Worm (Caenorhabditis elegans) whole organism, late embryonic: Measurements from ENCODE around the gene jhdm-1.

Source experiments
- ceh-14 ChIP-seq: sonication (generic microtip); optimal IDR thresholded peaks from 2 replicates; lab custom pipeline; 2016; ENCODE audit warnings: missing genotype, missing genetic modification characterization, missing compliant biosample characterization
- ceh-19 ChIP-seq: fragments of 200-800 bp; sonication (Bioruptor generic); optimal IDR thresholded peaks from 2 replicates; lab custom pipeline; 2018; ENCODE audit warnings: mild to moderate bottlenecking, missing genetic modification characterization, missing compliant biosample characterization
- ceh-22 ChIP-seq: sonication (generic microtip); optimal IDR thresholded peaks from 2 replicates; lab custom pipeline; 2017; ENCODE audit warnings: missing biosample characterization, missing genetic modification characterization
- ceh-48 ChIP-seq: sonication (generic microtip); optimal IDR thresholded peaks from 2 replicates; lab custom pipeline; 2016; ENCODE audit warnings: missing genetic modification characterization, inconsistent platforms, missing compliant biosample characterization
- dve-1 ChIP-seq: sonication (generic microtip); optimal IDR thresholded peaks from 2 replicates; lab custom pipeline; 2017; ENCODE audit warnings: antibody characterized with exemption, mild to moderate bottlenecking, missing genetic modification characterization, missing compliant biosample characterization
- ets-4 ChIP-seq: sonication (generic microtip); optimal IDR thresholded peaks from 2 replicates; lab custom pipeline; 2016; ENCODE audit warnings: missing genetic modification characterization, missing compliant biosample characterization
- nfya-1 ChIP-seq: sonication (generic microtip); optimal IDR thresholded peaks from 2 replicates; lab custom pipeline; 2017; ENCODE audit warnings: missing genetic modification characterization, mild to moderate bottlenecking, missing compliant biosample characterization, antibody characterized with exemption, moderate library complexity
- sox-4 ChIP-seq: sonication (generic microtip); optimal IDR thresholded peaks from 2 replicates; lab custom pipeline; 2017; ENCODE audit warnings: mild to moderate bottlenecking, missing genetic modification characterization, inconsistent platforms, missing compliant biosample characterization
- tbx-2 ChIP-seq: sonication (generic microtip); optimal IDR thresholded peaks from 2 replicates; lab custom pipeline; 2016; ENCODE audit warnings: missing genetic modification characterization, missing compliant biosample characterization
- unc-86 ChIP-seq: sonication (generic microtip); optimal IDR thresholded peaks from 2 replicates; lab custom pipeline; 2016; ENCODE audit warnings: missing genetic modification characterization, missing compliant biosample characterization

DNA sequence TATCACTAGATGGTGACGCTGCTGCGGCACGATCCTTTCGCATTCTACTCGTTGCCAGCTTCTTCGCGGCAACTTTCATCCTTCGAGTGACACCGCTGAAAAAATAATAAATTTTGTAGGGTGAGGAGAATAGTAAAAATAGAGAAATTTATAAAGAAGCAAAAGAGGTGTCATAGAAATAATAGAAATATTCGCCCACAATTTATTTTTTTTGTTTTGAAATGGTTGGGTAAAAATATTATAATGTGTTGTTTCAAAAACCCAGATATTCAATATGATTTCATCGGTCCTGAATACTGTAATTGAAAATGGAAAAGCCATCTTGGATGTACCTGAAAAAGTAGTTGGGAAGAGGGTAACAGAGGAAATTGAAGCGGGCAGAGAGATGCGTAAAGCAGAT is 2.0 kb upstream of the jhdm-1 start, which contains the start of gene set-1:
- TF ChIP-seq ets-4 (tag; lab: Kevin White, UChicago) (no peak), tbx-2 (tag; lab: Kevin White, UChicago) (no peak), ceh-48 (tag; lab: Kevin White, UChicago) (no peak), ceh-19 (GFP tag; lab: Kevin White, UChicago) (no peak), sox-4 (no peak), dve-1 (tag; lab: Kevin White, UChicago) (no peak), nfya-1 (tag; lab: Kevin White, UChicago) (no peak), ceh-22 (tag; lab: Kevin White, UChicago) (no peak), ceh-14 (tag; lab: Kevin White, UChicago) (no peak), unc-86 (tag; lab: Kevin White, UChicago) (no peak)
